Worm (Caenorhabditis elegans): ENCODE results near the gene srw-11.

ce11 chrV:15285984-15286383, 45.9 kb upstream of the srw-11 start:
- TF ChIP-seq nhr-25 (tag; optimal IDR thresholded peaks at IDR 0.05): no peak
- no peak for TF ChIP-seq unc-62 (GFP tag; optimal IDR thresholded peaks at IDR 0.05)
- no peak for TF ChIP-seq nhr-12 (tag; optimal IDR thresholded peaks at IDR 0.05)
- TF ChIP-seq nhr-11 (tag; optimal IDR thresholded peaks at IDR 0.05): no peak
- no peak for TF ChIP-seq nhr-21 (tag; optimal IDR thresholded peaks at IDR 0.05)
- no peak for TF ChIP-seq aly-2 (tag; optimal IDR thresholded peaks at IDR 0.05)
- TF ChIP-seq snpc-4 (tag; optimal IDR thresholded peaks at IDR 0.05): no peak
- TF ChIP-seq ztf-4 (tag; optimal IDR thresholded peaks at IDR 0.05): no peak
- TF ChIP-seq lin-13 (GFP tag; optimal IDR thresholded peaks at IDR 0.05): no peak
- no peak for TF ChIP-seq F13H6.1 (tag; optimal IDR thresholded peaks at IDR 0.05)
- TF ChIP-seq nhr-10 (tag; optimal IDR thresholded peaks at IDR 0.05): no peak
- no peak for TF ChIP-seq unc-39 (tag; optimal IDR thresholded peaks at IDR 0.05)
- TF ChIP-seq nhr-77 (tag; optimal IDR thresholded peaks at IDR 0.05): no peak
- peak; percentile 51 for TF ChIP-seq sma-9 (GFP tag; optimal IDR thresholded peaks at IDR 0.05)
- TF ChIP-seq sma-9 (tag; optimal IDR thresholded peaks at IDR 0.05): no peak

Measured in whole organism, L2 larva.